Worm (Caenorhabditis elegans) whole organism, midembryonic: ENCODE data around the gene idpp-2.

Experiments used
- cog-1 ChIP-seq: sonication (generic microtip); optimal IDR thresholded peaks from 2 replicates; lab custom pipeline; 2016; ENCODE audit warnings: missing genetic modification characterization, missing compliant biosample characterization
- flt-1 ChIP-seq: fragments of 200-800 bp; sonication (Bioruptor generic); IDR thresholded peaks from 2 replicates; pipeline ENCODE4 v1.3.6; 2022; ENCODE audit warnings: missing genetic modification characterization, missing compliant biosample characterization
- tab-1 ChIP-seq: fragments of 200-800 bp; sonication (Bioruptor generic); IDR thresholded peaks from 2 replicates; pipeline ENCODE4 v1.3.6; 2022; ENCODE audit warnings: missing genetic modification characterization, missing compliant biosample characterization

- TF ChIP-seq tab-1 (GFP tag; lab: Robert Waterston, UW) (no peak), flt-1 (GFP tag; lab: Robert Waterston, UW) (no peak), cog-1 (no peak)
Observed at ce11 chrV:28270-28669, 26.8 kb downstream of the idpp-2 start.
